Worm (Caenorhabditis elegans) whole organism, L3 larva: Measurements from ENCODE around the gene T06C10.3.

ENCODE experiments used
- R02D3.7 ChIP-seq: fragments of 150-350 bp; optimal IDR thresholded peaks from 2 replicates; lab custom pipeline; 2014; ENCODE audit warnings: missing biosample characterization, missing genetic modification characterization
- ZK546.5 ChIP-seq: sonication (generic microtip); optimal IDR thresholded peaks from 2 replicates; lab custom pipeline; 2017; ENCODE audit warnings: missing biosample characterization, missing genetic modification characterization
- aly-2 ChIP-seq: fragments of 150-350 bp; optimal IDR thresholded peaks from 2 replicates; lab custom pipeline; 2014; ENCODE audit warnings: missing biosample characterization, missing genetic modification characterization
- ama-1 ChIP-seq: fragments of 150-350 bp; optimal IDR thresholded peaks from 2 replicates; lab custom pipeline; 2018
- ceh-16 ChIP-seq: sonication (generic microtip); optimal IDR thresholded peaks from 2 replicates; lab custom pipeline; 2017; ENCODE audit warnings: missing biosample characterization, missing genetic modification characterization
- ceh-28 ChIP-seq: fragments of 150-350 bp; optimal IDR thresholded peaks from 2 replicates; lab custom pipeline; 2014; ENCODE audit warnings: missing biosample characterization, missing genetic modification reagents, missing genetic modification characterization
- ceh-82 ChIP-seq: fragments of 150-350 bp; optimal IDR thresholded peaks from 2 replicates; lab custom pipeline; 2014; ENCODE audit warnings: missing biosample characterization, missing genetic modification characterization
- ceh-9 ChIP-seq: sonication (generic microtip); optimal IDR thresholded peaks from 2 replicates; lab custom pipeline; 2018; ENCODE audit warnings: missing biosample characterization, missing genetic modification characterization
- daf-12 ChIP-seq: fragments of 150-350 bp; optimal IDR thresholded peaks from 2 replicates; lab custom pipeline; 2014; ENCODE audit warnings: missing biosample characterization, missing genetic modification reagents, missing genetic modification characterization
- egl-27 ChIP-seq: sonication (generic microtip); optimal IDR thresholded peaks from 4 replicates; lab custom pipeline; 2017; ENCODE audit warnings: missing biosample characterization, missing genetic modification reagents, missing genetic modification characterization
- egl-5 ChIP-seq: fragments of 150-350 bp; optimal IDR thresholded peaks from 2 replicates; lab custom pipeline; 2017; ENCODE audit warnings: missing biosample characterization, missing genetic modification reagents, missing genetic modification characterization, inconsistent platforms
- elt-2 ChIP-seq: sonication (generic microtip); optimal IDR thresholded peaks from 2 replicates; lab custom pipeline; 2016; ENCODE audit warnings: missing genetic modification reagents, mild to moderate bottlenecking, missing genetic modification characterization, missing compliant biosample characterization
- elt-3 ChIP-seq, 3 experiments: fragments of 150-350 bp in 1 of 3; sonication (generic microtip) in 2 of 3; optimal IDR thresholded peaks; 2 replicates in 2 of 3; 4 replicates in 1 of 3; lab custom pipeline; 2014 to 2017; ENCODE audit warnings: missing biosample characterization in 3 of 3, missing genetic modification characterization in 3 of 3
- eor-1 ChIP-seq, 2 experiments: fragments of 150-350 bp; optimal IDR thresholded peaks; 2 replicates each; lab custom pipeline; 2014 to 2018; ENCODE audit warnings: missing biosample characterization in 2 of 2, missing genetic modification characterization in 2 of 2
- fkh-10 ChIP-seq: sonication (generic microtip); optimal IDR thresholded peaks from 2 replicates; lab custom pipeline; 2017; ENCODE audit warnings: missing biosample characterization, missing genetic modification reagents, missing genetic modification characterization
- fkh-2 ChIP-seq: fragments of 150-350 bp; optimal IDR thresholded peaks from 2 replicates; lab custom pipeline; 2014; ENCODE audit warnings: missing biosample characterization, missing genetic modification reagents, missing genetic modification characterization
- fos-1 ChIP-seq: fragments of 150-350 bp; optimal IDR thresholded peaks from 2 replicates; lab custom pipeline; 2014; ENCODE audit warnings: missing biosample characterization, missing genetic modification characterization
- hmg-11 ChIP-seq: sonication (generic microtip); optimal IDR thresholded peaks from 2 replicates; lab custom pipeline; 2016; ENCODE audit warnings: missing genetic modification characterization, missing compliant biosample characterization
- lin-15B ChIP-seq: fragments of 150-350 bp; optimal IDR thresholded peaks from 2 replicates; lab custom pipeline; 2014; ENCODE audit warnings: missing biosample characterization, missing genetic modification characterization
- lin-39 ChIP-seq: fragments of 150-350 bp; optimal IDR thresholded peaks from 2 replicates; lab custom pipeline; 2018; ENCODE audit warnings: missing biosample characterization, missing genetic modification reagents, missing genetic modification characterization
- lsy-12 ChIP-seq: sonication (generic microtip); optimal IDR thresholded peaks from 2 replicates; lab custom pipeline; 2016; ENCODE audit warnings: mild to moderate bottlenecking, missing genetic modification characterization, missing compliant biosample characterization
- mdl-1 ChIP-seq: fragments of 150-350 bp; optimal IDR thresholded peaks from 2 replicates; lab custom pipeline; 2014; ENCODE audit warnings: missing biosample characterization, missing genetic modification characterization
- mml-1 ChIP-seq: fragments of 150-350 bp; sonication (generic microtip); optimal IDR thresholded peaks from 3 replicates; lab custom pipeline; 2014; ENCODE audit warnings: missing biosample characterization, missing genetic modification characterization
- nfya-1 ChIP-seq: sonication (generic microtip); optimal IDR thresholded peaks from 2 replicates; lab custom pipeline; 2017; ENCODE audit warnings: missing genetic modification characterization, mild to moderate bottlenecking, missing compliant biosample characterization, antibody characterized with exemption, moderate library complexity; ENCODE audit not compliant: insufficient read depth
- nhr-11 ChIP-seq: fragments of 150-350 bp; optimal IDR thresholded peaks from 2 replicates; lab custom pipeline; 2014; ENCODE audit warnings: missing biosample characterization, missing genetic modification characterization
- nhr-12 ChIP-seq: fragments of 150-350 bp; optimal IDR thresholded peaks from 2 replicates; lab custom pipeline; 2014; ENCODE audit warnings: missing biosample characterization, missing genetic modification characterization
- nhr-23 ChIP-seq: fragments of 150-350 bp; optimal IDR thresholded peaks from 2 replicates; lab custom pipeline; 2014; ENCODE audit warnings: missing biosample characterization, missing genetic modification reagents, missing genetic modification characterization
- nhr-237 ChIP-seq: fragments of 150-350 bp; optimal IDR thresholded peaks from 2 replicates; lab custom pipeline; 2014; ENCODE audit warnings: missing biosample characterization, missing genetic modification characterization
- nhr-25 ChIP-seq: sonication (generic microtip); optimal IDR thresholded peaks from 2 replicates; lab custom pipeline; 2017; ENCODE audit warnings: missing biosample characterization, missing genetic modification characterization
- nhr-28 ChIP-seq: fragments of 150-350 bp; optimal IDR thresholded peaks from 2 replicates; lab custom pipeline; 2014; ENCODE audit warnings: missing biosample characterization, missing genetic modification characterization
- nhr-43 ChIP-seq: sonication (generic microtip); optimal IDR thresholded peaks from 2 replicates; lab custom pipeline; 2016; ENCODE audit warnings: mild to moderate bottlenecking, missing genetic modification characterization, missing compliant biosample characterization; ENCODE audit not compliant: poor library complexity, severe bottlenecking
- nhr-67 ChIP-seq: fragments of 150-350 bp; optimal IDR thresholded peaks from 2 replicates; lab custom pipeline; 2014; ENCODE audit warnings: missing biosample characterization, missing genetic modification characterization
- nhr-77 ChIP-seq: fragments of 150-350 bp; optimal IDR thresholded peaks from 2 replicates; lab custom pipeline; 2014; ENCODE audit warnings: missing biosample characterization, missing genetic modification characterization
- pha-4 ChIP-seq: fragments of 150-350 bp; optimal IDR thresholded peaks from 2 replicates; lab custom pipeline; 2014; ENCODE audit warnings: missing biosample characterization, missing genetic modification reagents, missing genetic modification characterization
- pqm-1 ChIP-seq: fragments of 150-350 bp; optimal IDR thresholded peaks from 2 replicates; lab custom pipeline; 2017; ENCODE audit warnings: missing biosample characterization, missing genetic modification characterization, inconsistent platforms
- sea-2 ChIP-seq: fragments of 150-350 bp; sonication (generic microtip); optimal IDR thresholded peaks from 4 replicates; lab custom pipeline; 2014; ENCODE audit warnings: missing biosample characterization, missing genetic modification reagents, missing genetic modification characterization
- skn-1 ChIP-seq: fragments of 150-350 bp; optimal IDR thresholded peaks from 2 replicates; lab custom pipeline; 2014; ENCODE audit warnings: missing biosample characterization, missing genetic modification characterization
- snpc-4 ChIP-seq: fragments of 150-350 bp; optimal IDR thresholded peaks from 2 replicates; lab custom pipeline; 2014; ENCODE audit warnings: missing biosample characterization, missing genetic modification characterization
- tbx-2 ChIP-seq: sonication (generic microtip); optimal IDR thresholded peaks from 2 replicates; lab custom pipeline; 2016; ENCODE audit warnings: mild to moderate bottlenecking, missing genetic modification characterization, missing compliant biosample characterization
- unc-39 ChIP-seq: sonication (generic microtip); optimal IDR thresholded peaks from 4 replicates; lab custom pipeline; 2017; ENCODE audit warnings: missing biosample characterization, missing genetic modification characterization
- unc-62 ChIP-seq: fragments of 150-350 bp; sonication (generic microtip); optimal IDR thresholded peaks from 4 replicates; lab custom pipeline; 2014; ENCODE audit warnings: missing biosample characterization, missing genetic modification reagents, missing genetic modification characterization
- zag-1 ChIP-seq: fragments of 150-350 bp; optimal IDR thresholded peaks from 2 replicates; lab custom pipeline; 2014; ENCODE audit warnings: missing biosample characterization, missing genetic modification characterization
- ztf-11 ChIP-seq: fragments of 150-350 bp; optimal IDR thresholded peaks from 2 replicates; lab custom pipeline; 2014; ENCODE audit warnings: missing biosample characterization, missing genetic modification characterization
- ztf-4 ChIP-seq: fragments of 150-350 bp; optimal IDR thresholded peaks from 2 replicates; lab custom pipeline; 2014; ENCODE audit warnings: missing biosample characterization, missing genetic modification characterization

The T06C10.3 gene

DNA sequence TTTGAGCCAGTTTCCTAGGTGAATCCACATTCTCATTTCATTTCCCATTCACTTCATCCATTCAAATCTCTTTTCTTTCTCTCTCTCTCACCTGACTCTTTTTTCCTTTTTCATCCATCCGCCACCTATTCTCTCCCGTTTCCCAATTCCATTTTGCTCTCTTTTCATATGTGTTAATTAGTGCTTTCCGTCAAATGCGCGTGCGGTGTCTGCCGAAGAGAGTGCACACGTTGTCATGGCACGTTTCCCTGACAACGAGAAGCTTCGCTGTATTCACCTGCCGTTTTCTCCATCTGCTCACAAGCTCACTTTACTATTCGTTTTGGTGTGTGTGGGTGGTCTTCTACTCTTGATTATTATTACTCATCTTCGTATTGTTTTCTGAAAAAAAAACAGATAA lies 30.6 kb upstream of the T06C10.3 start:
- TF ChIP-seq nhr-12: no peak
- no peak for TF ChIP-seq fkh-10
- no peak for TF ChIP-seq nhr-25
- no peak for TF ChIP-seq hmg-11 (tag; lab: Kevin White, UChicago)
- no peak for TF ChIP-seq snpc-4 (tag; lab: Kevin White, UChicago)
- no peak for TF ChIP-seq elt-2
- no peak for TF ChIP-seq lin-15B
- TF ChIP-seq sea-2: no peak
- no peak for TF ChIP-seq fos-1 (tag; lab: Kevin White, UChicago)
- TF ChIP-seq unc-39: no peak
- TF ChIP-seq ceh-16 (tag; lab: Kevin White, UChicago): no peak
- TF ChIP-seq nhr-11 (tag; lab: Kevin White, UChicago): no peak
- TF ChIP-seq pha-4: no peak
- TF ChIP-seq aly-2: no peak

DNA sequence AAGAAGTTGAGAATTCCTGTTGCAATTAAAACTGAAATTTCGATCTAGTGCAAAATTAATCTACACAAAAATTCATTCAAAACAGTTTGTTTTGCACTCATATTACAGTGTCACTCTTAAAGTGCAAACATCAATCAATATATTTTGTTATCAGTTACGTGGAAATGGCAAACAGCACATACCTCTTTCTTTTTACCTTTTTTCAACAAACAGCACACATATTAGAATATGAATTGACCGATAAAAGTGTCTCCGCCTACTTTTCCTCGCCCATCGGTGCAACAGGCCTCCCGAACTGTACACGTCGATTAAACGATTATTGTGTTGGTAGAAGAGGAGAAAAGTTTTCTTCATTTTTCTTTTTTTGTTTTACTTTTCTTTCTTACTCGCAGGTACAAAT lies 29.3 kb upstream of the T06C10.3 start:
- TF ChIP-seq lsy-12: no peak
- peak; percentile 45 for TF ChIP-seq ceh-28 (tag; lab: Kevin White, UChicago)
- no peak for TF ChIP-seq hmg-11 (tag; lab: Kevin White, UChicago)
- TF ChIP-seq pha-4: peak; percentile 50
- no peak for TF ChIP-seq nhr-23 (tag; lab: Kevin White, UChicago)
- TF ChIP-seq daf-12 (tag; lab: Kevin White, UChicago): no peak
- no peak for TF ChIP-seq nhr-28 (tag; lab: Kevin White, UChicago)
- no peak for TF ChIP-seq egl-27 (tag; lab: Kevin White, UChicago)
- TF ChIP-seq ztf-11: no peak
- no peak for TF ChIP-seq zag-1
- TF ChIP-seq nfya-1: no peak
- no peak for TF ChIP-seq skn-1 (tag; lab: Kevin White, UChicago)
- peak; percentile 90 for TF ChIP-seq pqm-1
- TF ChIP-seq mdl-1: no peak
- no peak for TF ChIP-seq nhr-43 (tag; lab: Kevin White, UChicago)
- TF ChIP-seq nhr-25: no peak
- no peak for TF ChIP-seq fos-1 (tag; lab: Kevin White, UChicago)
- TF ChIP-seq elt-2: peak; percentile 89
- no peak for TF ChIP-seq tbx-2 (tag; lab: Kevin White, UChicago)
- TF ChIP-seq eor-1 (tag; optimal IDR thresholded peaks at IDR 0.05; lab: Kevin White, UChicago): no peak
- TF ChIP-seq nhr-11 (tag; lab: Kevin White, UChicago): no peak
- TF ChIP-seq unc-62 (GFP tag; lab: Kevin White, UChicago): no peak

DNA sequence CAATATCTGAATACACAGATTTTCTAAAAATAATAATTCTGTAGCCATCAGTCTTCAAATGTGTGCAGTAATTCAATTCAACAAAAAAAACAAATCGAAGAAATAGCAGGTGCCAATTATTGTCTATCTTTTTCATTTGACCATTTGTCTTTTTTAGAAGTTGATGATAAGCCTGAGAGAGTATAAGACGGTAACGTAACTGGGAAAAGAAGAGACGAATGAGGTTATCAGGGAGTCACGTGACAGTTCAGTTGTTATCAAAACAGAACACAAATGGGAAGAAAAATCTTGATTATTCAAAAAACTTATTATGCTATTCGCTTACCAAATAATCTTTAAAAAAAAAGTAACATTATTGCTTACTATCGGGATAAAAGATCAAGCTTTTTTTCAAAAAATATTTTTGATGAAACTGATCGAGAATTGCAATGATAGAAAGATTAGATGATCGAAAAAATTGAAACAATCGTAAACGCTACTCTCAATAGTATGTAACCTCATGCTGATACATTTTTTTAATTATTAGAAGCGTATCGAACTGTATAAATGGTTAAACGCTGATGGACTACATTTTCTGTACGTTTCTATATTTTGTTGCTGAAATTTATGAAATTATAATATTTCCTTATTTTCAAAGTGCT lies 26.1 kb upstream of the T06C10.3 start:
- TF ChIP-seq pqm-1 (peak; percentile 67), fkh-2 (tag; lab: Kevin White, UChicago) (no peak), elt-2 (peak; percentile 90)
- TF ChIP-seq, all 47 proteins: peak for 2

- TF ChIP-seq pha-4 (peak; percentile 70), ama-1 (lab: Kevin White, UChicago) (peak; percentile 47), ceh-28 (tag; lab: Kevin White, UChicago) (peak; percentile 48), egl-27 (tag; lab: Kevin White, UChicago) (no peak), lin-15B (peak; percentile 23), eor-1 (tag; optimal IDR thresholded peaks at IDR 0.05; lab: Kevin White, UChicago) (no peak), mml-1 (no peak), nhr-67 (no peak), elt-2 (peak; percentile 63), mdl-1 (no peak), nhr-77 (tag; lab: Kevin White, UChicago) (no peak), lin-39 (peak; percentile 70), elt-3 (tag; optimal IDR thresholded peaks at IDR 0.05; lab: Kevin White, UChicago) (no peak), ZK546.5 (tag; lab: Kevin White, UChicago) (no peak), nhr-237 (tag; lab: Kevin White, UChicago) (no peak), skn-1 (tag; lab: Kevin White, UChicago) (peak; percentile 74), egl-5 (no peak), nhr-11 (tag; lab: Kevin White, UChicago) (no peak), sea-2 (no peak), R02D3.7 (tag; lab: Kevin White, UChicago) (no peak), tbx-2 (tag; lab: Kevin White, UChicago) (peak; percentile 60), nhr-25 (peak; percentile 74), unc-62 (GFP tag; lab: Kevin White, UChicago) (no peak), ceh-82 (tag; lab: Kevin White, UChicago) (no peak), zag-1 (no peak), ztf-4 (tag; lab: Kevin White, UChicago) (no peak), lsy-12 (peak; percentile 48), nhr-43 (tag; lab: Kevin White, UChicago) (peak; percentile 39), ceh-9 (no peak), daf-12 (tag; lab: Kevin White, UChicago) (no peak), nhr-28 (tag; lab: Kevin White, UChicago) (no peak), fkh-10 (no peak), ceh-16 (tag; lab: Kevin White, UChicago) (no peak), snpc-4 (tag; lab: Kevin White, UChicago) (peak; percentile 59), fkh-2 (tag; lab: Kevin White, UChicago) (no peak), nhr-23 (tag; lab: Kevin White, UChicago) (peak; percentile 49), pqm-1 (peak; percentile 16)
Measured at ce11 chrIV:7845585-7845984, 25.0 kb upstream of the T06C10.3 start.
